Worm (Caenorhabditis elegans) whole organism, young adult: Measurements from ENCODE around the gene rab-19.
A peak's percentile ranks its signal among the peaks of the same experiment; 100 is the strongest.

Experiments used
- B0336.3 ChIP-seq: fragments of 200-800 bp; sonication (Bioruptor generic); IDR thresholded peaks from 2 replicates; pipeline ENCODE4 v1.3.6; 2022; ENCODE audit warnings: missing genetic modification characterization, missing compliant biosample characterization
- D2030.7 ChIP-seq: fragments of 200-800 bp; sonication (Bioruptor generic); IDR thresholded peaks from 2 replicates; pipeline ENCODE4 v1.3.6; 2022; ENCODE audit warnings: missing genetic modification reagents, missing genetic modification characterization, missing compliant biosample characterization
- F33H1.4 ChIP-seq: fragments of 200-800 bp; sonication (Bioruptor generic); IDR thresholded peaks from 2 replicates; pipeline ENCODE4 v1.3.6; 2022; ENCODE audit warnings: missing genetic modification reagents, missing genetic modification characterization, missing compliant biosample characterization
- F49E8.2 ChIP-seq: sonication (generic microtip); optimal IDR thresholded peaks from 3 replicates; lab custom pipeline; 2017; ENCODE audit warnings: missing genetic modification characterization, mild to moderate bottlenecking, missing compliant biosample characterization, antibody characterized with exemption, moderate library complexity; ENCODE audit not compliant: insufficient read depth
- F52B5.7 ChIP-seq: sonication (generic microtip); optimal IDR thresholded peaks from 2 replicates; lab custom pipeline; 2016; ENCODE audit warnings: mild to moderate bottlenecking, missing genetic modification characterization, missing compliant biosample characterization
- K11D2.4 ChIP-seq: fragments of 200-800 bp; sonication (Bioruptor generic); IDR thresholded peaks from 2 replicates; pipeline ENCODE4 v1.3.6; 2022; ENCODE audit warnings: missing genetic modification reagents, missing genetic modification characterization, missing compliant biosample characterization
- T26A5.8 ChIP-seq: sonication (generic microtip); optimal IDR thresholded peaks from 2 replicates; lab custom pipeline; 2016; ENCODE audit warnings: missing genetic modification characterization, missing compliant biosample characterization
- Y53G8AR.9 ChIP-seq: fragments of 200-800 bp; sonication (Bioruptor generic); conservative IDR thresholded peaks from 2 replicates; pipeline ENCODE4 v1.3.6; 2022; ENCODE audit warnings: missing genetic modification reagents, missing genetic modification characterization, missing compliant biosample characterization
- Y95B8A.8 ChIP-seq: fragments of 200-800 bp; sonication (Bioruptor generic); IDR thresholded peaks from 2 replicates; pipeline ENCODE4 v1.3.6; 2022; ENCODE audit warnings: missing genetic modification reagents, missing genetic modification characterization, missing compliant biosample characterization
- akir-1 ChIP-seq: fragments of 200-800 bp; sonication (Bioruptor generic); optimal IDR thresholded peaks from 2 replicates; lab custom pipeline; 2018; ENCODE audit warnings: mild to moderate bottlenecking, missing genetic modification characterization, moderate library complexity, missing compliant biosample characterization
- ama-1 ChIP-seq, 3 experiments: fragments of 150-350 bp in 1 of 3; sonication (generic microtip) in 2 of 3; optimal IDR thresholded peaks; 2 replicates each; lab custom pipeline; 2014 to 2018; ENCODE audit warnings: missing biosample characterization in 2 of 3, missing genetic modification characterization in 2 of 3, missing genetic modification reagents in 2 of 3
- bed-1 ChIP-seq: fragments of 200-800 bp; sonication (Bioruptor generic); IDR thresholded peaks from 2 replicates; pipeline ENCODE4 v1.3.6; 2022; ENCODE audit warnings: missing genetic modification reagents, missing genetic modification characterization, missing compliant biosample characterization
- bed-2 ChIP-seq: fragments of 200-800 bp; sonication (Bioruptor generic); IDR thresholded peaks from 2 replicates; pipeline ENCODE4 v1.3.6; 2022; ENCODE audit warnings: missing genetic modification reagents, missing genetic modification characterization, missing compliant biosample characterization
- ceh-100 ChIP-seq: fragments of 200-800 bp; sonication (Bioruptor generic); IDR thresholded peaks from 2 replicates; pipeline ENCODE4 v1.3.6; 2022; ENCODE audit warnings: missing genetic modification reagents, missing genetic modification characterization, missing compliant biosample characterization
- ceh-58 ChIP-seq: fragments of 200-800 bp; sonication (Bioruptor generic); IDR thresholded peaks from 2 replicates; pipeline ENCODE4 v1.3.6; 2022; ENCODE audit warnings: missing genetic modification characterization, missing compliant biosample characterization
- ceh-79 ChIP-seq: sonication (generic microtip); optimal IDR thresholded peaks from 2 replicates; lab custom pipeline; 2017; ENCODE audit warnings: mild to moderate bottlenecking, missing genetic modification characterization, missing compliant biosample characterization
- chd-7 ChIP-seq: sonication (generic microtip); optimal IDR thresholded peaks from 2 replicates; lab custom pipeline; 2016; ENCODE audit warnings: mild to moderate bottlenecking, missing genetic modification characterization, moderate library complexity, missing compliant biosample characterization
- die-1 ChIP-seq: sonication (generic microtip); optimal IDR thresholded peaks from 2 replicates; lab custom pipeline; 2016; ENCODE audit warnings: missing genotype, mild to moderate bottlenecking, missing genetic modification characterization, missing compliant biosample characterization
- dpff-1 ChIP-seq: sonication (generic microtip); optimal IDR thresholded peaks from 2 replicates; lab custom pipeline; 2017; ENCODE audit warnings: mild to moderate bottlenecking, missing genetic modification characterization, missing compliant biosample characterization
- egrh-3 ChIP-seq: fragments of 200-800 bp; sonication (Bioruptor generic); IDR thresholded peaks from 2 replicates; pipeline ENCODE4 v1.3.6; 2022; ENCODE audit warnings: missing genetic modification reagents, missing genetic modification characterization, missing compliant biosample characterization
- hlh-12 ChIP-seq: sonication (generic microtip); optimal IDR thresholded peaks from 2 replicates; lab custom pipeline; 2016; ENCODE audit warnings: missing genetic modification characterization, missing compliant biosample characterization
- hmg-20 ChIP-seq: fragments of 200-800 bp; sonication (Bioruptor generic); IDR thresholded peaks from 2 replicates; pipeline ENCODE4 v1.3.6; 2022; ENCODE audit warnings: missing genetic modification reagents, missing genetic modification characterization, missing compliant biosample characterization
- hsf-1 ChIP-seq: fragments of 200-800 bp; sonication (Bioruptor generic); IDR thresholded peaks from 2 replicates; pipeline ENCODE4 v1.3.6; 2022; ENCODE audit warnings: missing genetic modification reagents, missing genetic modification characterization, missing compliant biosample characterization
- lag-1 ChIP-seq: fragments of 200-800 bp; sonication (Bioruptor generic); IDR thresholded peaks from 2 replicates; pipeline ENCODE4 v1.3.6; 2022; ENCODE audit warnings: missing genetic modification reagents, missing genetic modification characterization, missing compliant biosample characterization
- let-526 ChIP-seq: fragments of 200-800 bp; sonication (Bioruptor generic); IDR thresholded peaks from 2 replicates; pipeline ENCODE4 v1.3.6; 2022; ENCODE audit warnings: missing genetic modification reagents, missing genetic modification characterization, missing compliant biosample characterization
- lin-26 ChIP-seq: fragments of 200-800 bp; sonication (Bioruptor generic); IDR thresholded peaks from 2 replicates; pipeline ENCODE4 v1.3.6; 2022; ENCODE audit warnings: missing genetic modification reagents, missing genetic modification characterization, missing compliant biosample characterization
- lin-40 ChIP-seq: sonication (generic microtip); optimal IDR thresholded peaks from 2 replicates; lab custom pipeline; 2016; ENCODE audit warnings: missing genetic modification characterization, mild to moderate bottlenecking, missing compliant biosample characterization, missing genotype, missing genetic modification reagents
- lin-54 ChIP-seq: fragments of 200-800 bp; sonication (Bioruptor generic); optimal IDR thresholded peaks from 2 replicates; lab custom pipeline; 2018; ENCODE audit warnings: mild to moderate bottlenecking, missing genetic modification characterization, missing compliant biosample characterization
- lsl-1 ChIP-seq: fragments of 200-800 bp; sonication (Bioruptor generic); optimal IDR thresholded peaks from 2 replicates; lab custom pipeline; 2018; ENCODE audit warnings: mild to moderate bottlenecking, missing genetic modification characterization, moderate library complexity, missing compliant biosample characterization
- madf-6 ChIP-seq: fragments of 200-800 bp; sonication (Bioruptor generic); IDR thresholded peaks from 2 replicates; pipeline ENCODE4 v1.3.6; 2022; ENCODE audit warnings: missing genetic modification reagents, missing genetic modification characterization, missing compliant biosample characterization
- mcd-1 ChIP-seq: fragments of 200-800 bp; sonication (Bioruptor generic); IDR thresholded peaks from 2 replicates; pipeline ENCODE4 v1.3.6; 2022; ENCODE audit warnings: missing genetic modification reagents, missing genetic modification characterization, missing compliant biosample characterization
- mes-4 ChIP-seq: sonication (generic microtip); optimal IDR thresholded peaks from 2 replicates; lab custom pipeline; 2016; ENCODE audit warnings: missing genotype, missing genetic modification characterization, missing compliant biosample characterization
- nhr-179 ChIP-seq: sonication (generic microtip); optimal IDR thresholded peaks from 2 replicates; lab custom pipeline; 2016; ENCODE audit warnings: mild to moderate bottlenecking, missing genetic modification characterization, missing compliant biosample characterization
- nhr-27 ChIP-seq: fragments of 200-800 bp; sonication (Bioruptor generic); optimal IDR thresholded peaks from 2 replicates; lab custom pipeline; 2018; ENCODE audit warnings: mild to moderate bottlenecking, missing genetic modification characterization, moderate library complexity, missing compliant biosample characterization
- pbrm-1 ChIP-seq: fragments of 200-800 bp; sonication (Bioruptor generic); IDR thresholded peaks from 2 replicates; pipeline ENCODE4 v1.3.6; 2022; ENCODE audit warnings: missing genetic modification reagents, missing genetic modification characterization, missing compliant biosample characterization
- pha-4 ChIP-seq: fragments of 150-350 bp; sonication (generic microtip); optimal IDR thresholded peaks from 2 replicates; lab custom pipeline; 2014; ENCODE audit warnings: missing biosample characterization, missing genetic modification reagents, missing genetic modification characterization
- rcor-1 ChIP-seq: fragments of 200-800 bp; sonication (Bioruptor generic); IDR thresholded peaks from 2 replicates; pipeline ENCODE4 v1.3.6; 2022; ENCODE audit warnings: missing genetic modification reagents, missing genetic modification characterization, missing compliant biosample characterization
- repo-1 ChIP-seq: sonication (generic microtip); optimal IDR thresholded peaks from 2 replicates; lab custom pipeline; 2017; ENCODE audit warnings: mild to moderate bottlenecking, missing genetic modification characterization, missing compliant biosample characterization
- snpc-4 ChIP-seq, 5 experiments: fragments of 150-350 bp in 1 of 5; sonication (generic microtip) in 4 of 5; optimal IDR thresholded peaks; 2 replicates each; lab custom pipeline; 2014 to 2018; ENCODE audit warnings: missing genetic modification characterization in 5 of 5, missing biosample characterization in 3 of 5, antibody characterized with exemption in 2 of 5, mild to moderate bottlenecking in 2 of 5, missing compliant biosample characterization in 2 of 5, missing genotype in 2 of 5, moderate library complexity in 2 of 5, missing genetic modification reagents in 1 of 5
- sptf-2 ChIP-seq: fragments of 200-800 bp; sonication (Bioruptor generic); optimal IDR thresholded peaks from 2 replicates; lab custom pipeline; 2018; ENCODE audit warnings: mild to moderate bottlenecking, missing genetic modification characterization, missing compliant biosample characterization
- tbp1 ChIP-seq: fragments of 200-800 bp; sonication (Bioruptor generic); optimal IDR thresholded peaks from 2 replicates; lab custom pipeline; 2018; ENCODE audit warnings: mild to moderate bottlenecking, missing genetic modification characterization, missing compliant biosample characterization
- tbx-9 ChIP-seq: sonication (generic microtip); optimal IDR thresholded peaks from 2 replicates; lab custom pipeline; 2016; ENCODE audit warnings: borderline replicate concordance, missing genetic modification characterization, inconsistent platforms, missing compliant biosample characterization
- tlf-1 ChIP-seq: fragments of 200-800 bp; sonication (Bioruptor generic); optimal IDR thresholded peaks from 2 replicates; lab custom pipeline; 2018; ENCODE audit warnings: mild to moderate bottlenecking, missing genetic modification characterization, missing compliant biosample characterization
- unc-130 ChIP-seq: sonication (generic microtip); optimal IDR thresholded peaks from 2 replicates; lab custom pipeline; 2016; ENCODE audit warnings: missing genetic modification reagents, missing genetic modification characterization, missing compliant biosample characterization
- zim-3 ChIP-seq: sonication (generic microtip); optimal IDR thresholded peaks from 2 replicates; lab custom pipeline; 2017; ENCODE audit warnings: mild to moderate bottlenecking, missing genetic modification characterization, moderate library complexity, missing compliant biosample characterization
- ztf-26 ChIP-seq: sonication (generic microtip); optimal IDR thresholded peaks from 2 replicates; lab custom pipeline; 2017; ENCODE audit warnings: missing genetic modification characterization, missing compliant biosample characterization
- ztf-28 ChIP-seq: fragments of 200-800 bp; sonication (Bioruptor generic); IDR thresholded peaks from 2 replicates; pipeline ENCODE4 v1.3.6; 2022; ENCODE audit warnings: missing genetic modification reagents, missing genetic modification characterization, missing compliant biosample characterization

rab-19 gene

DNA sequence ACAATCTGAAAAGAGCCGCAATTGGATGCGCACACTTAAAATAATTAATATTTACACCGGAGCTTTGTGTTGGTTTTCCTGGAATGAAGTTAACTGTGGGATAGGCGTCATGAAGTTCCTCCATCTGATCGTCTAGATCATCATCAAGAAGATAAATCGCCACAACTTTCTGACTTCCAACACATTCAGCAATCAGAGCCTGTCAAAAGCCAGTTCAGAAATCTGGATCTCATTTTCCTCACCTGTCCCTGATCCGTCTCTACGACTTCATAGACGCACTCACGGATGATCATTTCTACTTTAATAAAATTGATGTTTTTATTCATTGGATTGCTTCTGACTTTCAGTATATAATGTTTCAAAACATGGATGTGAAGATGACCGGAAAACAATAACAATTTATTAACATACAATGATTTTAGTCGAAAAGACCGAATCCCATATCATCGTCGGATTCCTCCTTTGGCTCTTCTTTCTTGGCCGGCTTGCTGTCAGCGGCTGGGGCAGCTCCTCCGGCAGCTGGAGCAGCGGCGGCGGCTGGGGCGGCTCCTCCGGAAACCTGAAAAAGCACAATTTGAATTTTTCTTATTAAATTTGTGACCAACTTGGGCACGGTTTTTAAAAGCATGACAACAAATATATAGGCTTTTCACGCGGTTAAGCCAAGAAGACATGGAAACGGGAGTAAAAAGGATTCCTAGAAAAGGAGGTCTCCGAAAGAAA lies 14.9 kb downstream of the rab-19 start, which contains the start of gene agt-1 (continued):
- TF ChIP-seq snpc-4 (GFP tag; optimal IDR thresholded peaks at IDR 0.05; lab: Kevin White, UChicago) (no peak), snpc-4 (tag; optimal IDR thresholded peaks at IDR 0.05; lab: Kevin White, UChicago) (peak in 2 of 4 experiments; percentile 40 to 71), die-1 (tag; lab: Kevin White, UChicago) (no peak), tbp1 (GFP tag; lab: Kevin White, UChicago) (peak; percentile 29), D2030.7 (GFP tag; lab: Robert Waterston, UW) (no peak), sptf-2 (no peak), chd-7 (peak; percentile 31), repo-1 (tag; lab: Kevin White, UChicago) (peak; percentile 43), ztf-28 (GFP tag; lab: Robert Waterston, UW) (no peak), T26A5.8 (tag; lab: Kevin White, UChicago) (peak; percentile 41), mes-4 (tag; lab: Kevin White, UChicago) (no peak), lin-54 (GFP tag; lab: Kevin White, UChicago) (peak; percentile 39), lsl-1 (GFP tag; lab: Kevin White, UChicago) (peak; percentile 5), hmg-20 (GFP tag; lab: Robert Waterston, UW) (no peak), bed-2 (GFP tag; lab: Robert Waterston, UW) (no peak), F49E8.2 (tag; lab: Kevin White, UChicago) (no peak), unc-130 (GFP tag; lab: Kevin White, UChicago) (no peak), lag-1 (no peak), mcd-1 (GFP tag; lab: Robert Waterston, UW) (peak; percentile 53; the same call in 1 of the 2 replicates), ceh-100 (GFP tag; lab: Robert Waterston, UW) (no peak), bed-1 (GFP tag; lab: Robert Waterston, UW) (no peak), dpff-1 (no peak), tbx-9 (tag; lab: Kevin White, UChicago) (no peak), F33H1.4 (GFP tag; lab: Robert Waterston, UW) (peak; percentile 47), ceh-79 (tag; lab: Kevin White, UChicago) (peak; percentile 42), Y53G8AR.9 (GFP tag; lab: Robert Waterston, UW) (0 out of 2 replicates have a peak, but pooled peaks have one; percentile 74), tlf-1 (peak; percentile 62), F52B5.7 (tag; lab: Kevin White, UChicago) (no peak), madf-6 (GFP tag; lab: Robert Waterston, UW) (peak; percentile 74), nhr-27 (tag; lab: Kevin White, UChicago) (no peak), ztf-26 (tag; lab: Kevin White, UChicago) (no peak), hlh-12 (no peak), zim-3 (tag; lab: Kevin White, UChicago) (no peak), B0336.3 (GFP tag; lab: Robert Waterston, UW) (peak; percentile 68), K11D2.4 (GFP tag; lab: Robert Waterston, UW) (no peak), Y95B8A.8 (GFP tag; lab: Robert Waterston, UW) (0 out of 2 replicates have a peak, but pooled peaks have one; percentile 34), ama-1 (optimal IDR thresholded peaks at IDR 0.05; lab: Kevin White, UChicago) (no peak), ama-1 (GFP tag; optimal IDR thresholded peaks at IDR 0.05; lab: Kevin White, UChicago) (peak in 1 of 2 experiments; percentile 60), hsf-1 (peak; percentile 56), let-526 (GFP tag; lab: Robert Waterston, UW) (no peak), pha-4 (tag; lab: Kevin White, UChicago) (no peak), lin-40 (tag; lab: Kevin White, UChicago) (no peak), akir-1 (no peak), lin-26 (GFP tag; lab: Robert Waterston, UW) (peak; percentile 54; the same call in 1 of the 2 replicates), pbrm-1 (peak; percentile 60), ceh-58 (GFP tag; lab: Robert Waterston, UW) (0 out of 2 replicates have a peak, but pooled peaks have one; percentile 27), nhr-179 (no peak), egrh-3 (GFP tag; lab: Robert Waterston, UW) (peak; percentile 92), rcor-1 (peak; percentile 64)
